Fruit fly (Drosophila melanogaster): Measurements from ENCODE around the gene CG10809.

- TF ChIP-seq CTCF (optimal IDR thresholded peaks at IDR 0.05) (peak in 1 of 2 experiments; percentile 8), CG8478 (optimal IDR thresholded peaks at IDR 0.05) (no peak)
Measured at dm6 chr3L:9859624-9860023, at the start of gene CG10809.
